Worm (Caenorhabditis elegans) whole organism, mixed stage, embryonic: ENCODE measurements around the gene srt-44.

Experiments used
- M03D4.4 ChIP-seq: sonication (generic microtip); optimal IDR thresholded peaks from 2 replicates; lab custom pipeline; 2017; ENCODE audit warnings: mild to moderate bottlenecking, missing genetic modification characterization, missing compliant biosample characterization
- nhr-237 ChIP-seq: fragments of 150-350 bp; optimal IDR thresholded peaks from 2 replicates; lab custom pipeline; 2014; ENCODE audit warnings: missing biosample characterization, missing genetic modification characterization
- nhr-28 ChIP-seq: fragments of 150-350 bp; optimal IDR thresholded peaks from 2 replicates; lab custom pipeline; 2014; ENCODE audit warnings: missing biosample characterization, missing genetic modification characterization
- pha-4 ChIP-seq: fragments of 150-350 bp; optimal IDR thresholded peaks from 2 replicates; lab custom pipeline; 2018; ENCODE audit warnings: missing biosample characterization, missing genetic modification reagents, missing genetic modification characterization
- snpc-4 ChIP-seq: fragments of 150-350 bp; optimal IDR thresholded peaks from 2 replicates; lab custom pipeline; 2014; ENCODE audit warnings: missing biosample characterization, missing genetic modification characterization

DNA sequence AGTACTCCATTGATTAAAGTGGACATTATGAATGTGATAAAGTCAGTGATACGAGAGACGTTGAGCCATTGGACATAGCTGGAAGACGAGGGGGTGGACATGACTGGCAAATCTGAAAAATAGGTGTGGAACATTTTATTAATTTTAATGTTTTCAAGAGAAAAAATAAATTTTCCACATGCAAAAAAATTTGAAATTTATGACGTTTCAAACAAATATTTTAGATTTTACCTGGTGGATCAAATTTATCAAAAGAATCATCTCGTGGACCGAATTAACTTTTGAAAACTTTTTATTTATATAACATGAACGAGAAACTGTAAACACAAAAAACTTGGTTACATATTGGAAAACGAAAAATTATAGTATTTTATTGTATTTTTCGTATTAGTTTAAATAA is 43.7 kb downstream of the srt-44 start, which contains the start of gene str-78:
- TF ChIP-seq M03D4.4 (tag; lab: Kevin White, UChicago) = no peak
- TF ChIP-seq nhr-28 (tag; lab: Kevin White, UChicago) = no peak
- no peak for TF ChIP-seq pha-4 (tag; lab: Kevin White, UChicago)
- TF ChIP-seq snpc-4 = no peak
- no peak for TF ChIP-seq nhr-237
